Worm (Caenorhabditis elegans) whole organism, L4 larva: ENCODE measurements around the gene F38E9.4.

ENCODE experiments used
- ama-1 ChIP-seq: fragments of 150-350 bp; optimal IDR thresholded peaks from 2 replicates; lab custom pipeline; 2014; ENCODE audit warnings: inconsistent platforms, mixed read lengths
- ceh-82 ChIP-seq: sonication (generic microtip); optimal IDR thresholded peaks from 2 replicates; lab custom pipeline; 2017; ENCODE audit warnings: missing biosample characterization, missing genetic modification characterization
- ces-1 ChIP-seq: fragments of 150-350 bp; sonication (generic microtip); optimal IDR thresholded peaks from 4 replicates; lab custom pipeline; 2014; ENCODE audit warnings: missing biosample characterization, missing genetic modification reagents, missing genetic modification characterization
- dve-1 ChIP-seq: sonication (generic microtip); optimal IDR thresholded peaks from 2 replicates; lab custom pipeline; 2017; ENCODE audit warnings: antibody characterized with exemption, mild to moderate bottlenecking, missing genetic modification characterization, missing compliant biosample characterization; ENCODE audit not compliant: insufficient read depth
- nhr-77 ChIP-seq: fragments of 150-350 bp; optimal IDR thresholded peaks from 2 replicates; lab custom pipeline; 2014; ENCODE audit warnings: missing biosample characterization, missing genetic modification characterization
- saeg-2 ChIP-seq: fragments of 200-800 bp; sonication (Bioruptor generic); IDR thresholded peaks from 2 replicates; pipeline ENCODE4 v1.3.6; 2022; ENCODE audit warnings: missing genetic modification reagents, missing genetic modification characterization, missing compliant biosample characterization
- snpc-4 ChIP-seq: fragments of 150-350 bp; optimal IDR thresholded peaks from 2 replicates; lab custom pipeline; 2014; ENCODE audit warnings: missing biosample characterization, missing genetic modification characterization
- zip-2 ChIP-seq: fragments of 150-350 bp; optimal IDR thresholded peaks from 2 replicates; lab custom pipeline; 2014; ENCODE audit warnings: missing biosample characterization, missing genetic modification characterization

ce11 chrX:16409220-16409619, 42.5 kb upstream of the F38E9.4 start:
- no peak for TF ChIP-seq ama-1 (lab: Kevin White, UChicago)
- no peak for TF ChIP-seq zip-2 (tag; lab: Kevin White, UChicago)
- TF ChIP-seq dve-1: no peak
- no peak for TF ChIP-seq ceh-82 (tag; lab: Kevin White, UChicago)
- no peak for TF ChIP-seq ces-1 (GFP tag; lab: Kevin White, UChicago)
- TF ChIP-seq snpc-4: no peak
- no peak for TF ChIP-seq nhr-77 (tag; lab: Kevin White, UChicago)
- TF ChIP-seq saeg-2 (GFP tag; lab: Robert Waterston, UW): no peak
